Fruit fly (Drosophila melanogaster) whole organism, embryonic: ENCODE measurements around the gene ssh.

Experiments used
- Atf3 ChIP-seq: fragments of 200-800 bp; sonication (Bioruptor generic); optimal IDR thresholded peaks from 3 replicates; lab custom pipeline; 2016; ENCODE audit warnings: missing biosample characterization, missing genetic modification characterization
- B-H2 ChIP-seq: fragments of 200-800 bp; sonication (Bioruptor generic); optimal IDR thresholded peaks from 2 replicates; lab custom pipeline; 2018; ENCODE audit warnings: missing biosample characterization, mild to moderate bottlenecking, missing genetic modification characterization
- CG1233 ChIP-seq: fragments of 200-800 bp; sonication (Bioruptor generic); optimal IDR thresholded peaks from 4 replicates; lab custom pipeline; 2018; ENCODE audit warnings: missing biosample characterization, mild to moderate bottlenecking, missing genetic modification characterization
- CG12942 ChIP-seq: fragments of 200-800 bp; sonication (Bioruptor generic); optimal IDR thresholded peaks from 3 replicates; lab custom pipeline; 2016; ENCODE audit warnings: missing biosample characterization, missing genetic modification characterization
- CG14965 ChIP-seq: fragments of 200-800 bp; sonication (Bioruptor generic); optimal IDR thresholded peaks from 2 replicates; lab custom pipeline; 2016; ENCODE audit warnings: missing biosample characterization, missing genetic modification characterization, borderline replicate concordance
- CG1529 ChIP-seq: fragments of 200-800 bp; sonication (Bioruptor generic); optimal IDR thresholded peaks from 3 replicates; lab custom pipeline; 2018; ENCODE audit warnings: missing biosample characterization, missing genetic modification characterization
- CG15696 ChIP-seq: fragments of 200-800 bp; sonication (Bioruptor generic); optimal IDR thresholded peaks from 2 replicates; lab custom pipeline; 2019; ENCODE audit warnings: missing biosample characterization, mild to moderate bottlenecking, missing genetic modification characterization, moderate library complexity
- CG1603 ChIP-seq: fragments of 200-800 bp; sonication (Bioruptor generic); optimal IDR thresholded peaks from 2 replicates; lab custom pipeline; 2019; ENCODE audit warnings: missing biosample characterization, mild to moderate bottlenecking, missing genetic modification characterization, moderate library complexity
- CG18599 ChIP-seq: fragments of 200-800 bp; sonication (Bioruptor generic); optimal IDR thresholded peaks from 3 replicates; lab custom pipeline; 2017; ENCODE audit warnings: missing biosample characterization, missing genetic modification characterization, mild to moderate bottlenecking, moderate library complexity, missing genetic modification reagents
- CG31441 ChIP-seq: fragments of 200-800 bp; sonication (Bioruptor generic); IDR thresholded peaks from 2 replicates; pipeline ENCODE4 v1.3.6; 2022; ENCODE audit warnings: missing biosample characterization, missing genetic modification characterization
- CG3995 ChIP-seq: fragments of 200-800 bp; sonication (Bioruptor generic); optimal IDR thresholded peaks from 3 replicates; lab custom pipeline; 2016; ENCODE audit warnings: missing biosample characterization, missing genetic modification characterization
- CG42726 ChIP-seq: fragments of 200-800 bp; sonication (Bioruptor generic); IDR thresholded peaks from 2 replicates; pipeline ENCODE4 v1.3.6; 2022; ENCODE audit warnings: missing biosample characterization, missing genetic modification characterization; ENCODE audit not compliant: partially characterized antibody
- CG4820 ChIP-seq: fragments of 200-800 bp; sonication (Bioruptor generic); optimal IDR thresholded peaks from 3 replicates; lab custom pipeline; 2016; ENCODE audit warnings: missing biosample characterization, missing genetic modification characterization
- CG8765 ChIP-seq: fragments of 200-800 bp; sonication (Bioruptor generic); IDR thresholded peaks from 2 replicates; pipeline ENCODE4 v1.3.6; 2022; ENCODE audit warnings: missing biosample characterization, missing genetic modification characterization
- CG9215 ChIP-seq: fragments of 200-800 bp; sonication (Bioruptor generic); IDR thresholded peaks from 2 replicates; pipeline ENCODE4 v1.3.6; 2022; ENCODE audit warnings: missing biosample characterization, missing genetic modification characterization
- CG9609 ChIP-seq: fragments of 200-800 bp; sonication (Bioruptor generic); optimal IDR thresholded peaks from 3 replicates; lab custom pipeline; 2016; ENCODE audit warnings: missing biosample characterization, missing genetic modification characterization
- CG9876 ChIP-seq: fragments of 200-800 bp; sonication (Bioruptor generic); optimal IDR thresholded peaks from 2 replicates; lab custom pipeline; 2016; ENCODE audit warnings: missing biosample characterization, missing genetic modification characterization
- CTCF ChIP-seq: fragments of 200-800 bp; sonication (Bioruptor generic); optimal IDR thresholded peaks from 2 replicates; lab custom pipeline; 2017; ENCODE audit warnings: missing biosample characterization, mild to moderate bottlenecking, missing genetic modification characterization, moderate library complexity
- D19B ChIP-seq: fragments of 200-800 bp; sonication (Bioruptor generic); optimal IDR thresholded peaks from 2 replicates; lab custom pipeline; 2017; ENCODE audit warnings: missing biosample characterization, mild to moderate bottlenecking, missing genetic modification characterization
- Dad ChIP-seq: fragments of 200-800 bp; sonication (Bioruptor generic); optimal IDR thresholded peaks from 3 replicates; lab custom pipeline; 2016; ENCODE audit warnings: missing biosample characterization, missing genetic modification characterization
- Drgx ChIP-seq: fragments of 200-800 bp; sonication (Bioruptor generic); IDR thresholded peaks from 2 replicates; pipeline ENCODE4 v1.3.6; 2022; ENCODE audit warnings: missing biosample characterization, missing genetic modification characterization
- Fer2 ChIP-seq: fragments of 200-800 bp; sonication (Bioruptor generic); optimal IDR thresholded peaks from 2 replicates; lab custom pipeline; 2018; ENCODE audit warnings: missing biosample characterization, mild to moderate bottlenecking, missing genetic modification characterization, moderate library complexity
- H15 ChIP-seq: fragments of 200-800 bp; sonication (Bioruptor generic); IDR thresholded peaks from 3 replicates; pipeline ENCODE4 v1.3.6; 2022; ENCODE audit warnings: missing biosample characterization, missing genetic modification characterization
- HLH4C ChIP-seq: fragments of 200-800 bp; sonication (Bioruptor generic); IDR thresholded peaks from 3 replicates; pipeline ENCODE4 v1.3.6; 2022; ENCODE audit warnings: missing biosample characterization, missing genetic modification characterization; ENCODE audit not compliant: partially characterized antibody
- HLHmδ ChIP-seq: fragments of 200-800 bp; sonication (Bioruptor generic); optimal IDR thresholded peaks from 2 replicates; lab custom pipeline; 2018; ENCODE audit warnings: missing biosample characterization, mild to moderate bottlenecking, missing genetic modification characterization, moderate library complexity
- Hmr ChIP-seq: fragments of 200-800 bp; sonication (Bioruptor generic); optimal IDR thresholded peaks from 3 replicates; lab custom pipeline; 2017; ENCODE audit warnings: mild to moderate bottlenecking, missing biosample characterization, missing genetic modification reagents, missing genetic modification characterization
- Meics ChIP-seq: fragments of 200-800 bp; sonication (Bioruptor generic); optimal IDR thresholded peaks from 2 replicates; lab custom pipeline; 2017; ENCODE audit warnings: missing biosample characterization, mild to moderate bottlenecking, missing genetic modification characterization
- NC2α ChIP-seq: fragments of 200-800 bp; sonication (Bioruptor generic); optimal IDR thresholded peaks from 2 replicates; lab custom pipeline; 2016; ENCODE audit warnings: missing biosample characterization, missing genetic modification characterization
- NfI ChIP-seq: fragments of 200-800 bp; sonication (Bioruptor generic); optimal IDR thresholded peaks from 3 replicates; lab custom pipeline; 2018; ENCODE audit warnings: missing biosample characterization, mild to moderate bottlenecking, missing genetic modification characterization, moderate library complexity
- Ptx1 ChIP-seq: fragments of 200-800 bp; sonication (Bioruptor generic); IDR thresholded peaks from 2 replicates; pipeline ENCODE4 v1.3.6; 2022; ENCODE audit warnings: missing biosample characterization, missing genetic modification characterization
- Sry-β ChIP-seq: fragments of 200-800 bp; sonication (Bioruptor generic); optimal IDR thresholded peaks from 2 replicates; lab custom pipeline; 2018; ENCODE audit warnings: missing biosample characterization, mild to moderate bottlenecking, missing genetic modification characterization, moderate library complexity
- Usf ChIP-seq: fragments of 200-800 bp; sonication (Bioruptor generic); optimal IDR thresholded peaks from 2 replicates; lab custom pipeline; 2017; ENCODE audit warnings: missing genotype, missing biosample characterization, missing genetic modification characterization
- Vsx1 ChIP-seq: fragments of 200-800 bp; sonication (Bioruptor generic); optimal IDR thresholded peaks from 2 replicates; lab custom pipeline; 2017; ENCODE audit warnings: missing biosample characterization, mild to moderate bottlenecking, missing genetic modification characterization, missing genetic modification reagents
- amos ChIP-seq: fragments of 200-800 bp; sonication (Bioruptor generic); IDR thresholded peaks from 2 replicates; pipeline ENCODE4 v1.3.6; 2022; ENCODE audit warnings: missing biosample characterization, missing genetic modification characterization; ENCODE audit not compliant: partially characterized antibody
- ara ChIP-seq: fragments of 200-800 bp; sonication (Bioruptor generic); IDR thresholded peaks from 2 replicates; pipeline ENCODE4 v1.3.6; 2022; ENCODE audit warnings: missing biosample characterization, missing genetic modification characterization
- ash1 ChIP-seq: fragments of 200-800 bp; sonication (Bioruptor generic); optimal IDR thresholded peaks from 2 replicates; lab custom pipeline; 2018; ENCODE audit warnings: missing biosample characterization, mild to moderate bottlenecking, missing genetic modification characterization
- bcd ChIP-seq: fragments of 200-800 bp; sonication (Bioruptor generic); optimal IDR thresholded peaks from 2 replicates; lab custom pipeline; 2017; ENCODE audit warnings: missing biosample characterization, mild to moderate bottlenecking, missing genetic modification characterization
- emc ChIP-seq: fragments of 200-800 bp; sonication (Bioruptor generic); optimal IDR thresholded peaks from 2 replicates; lab custom pipeline; 2016; ENCODE audit warnings: missing biosample characterization, missing genetic modification characterization
- grn ChIP-seq: fragments of 200-800 bp; sonication (Bioruptor generic); optimal IDR thresholded peaks from 3 replicates; lab custom pipeline; 2017; ENCODE audit warnings: missing biosample characterization, missing genetic modification characterization
- gro ChIP-seq: fragments of 200-800 bp; sonication (Bioruptor generic); optimal IDR thresholded peaks from 2 replicates; lab custom pipeline; 2016; ENCODE audit warnings: missing biosample characterization, missing genetic modification characterization
- hb ChIP-seq: fragments of 200-800 bp; sonication (Bioruptor generic); IDR thresholded peaks from 3 replicates; pipeline ENCODE4 v1.3.6; 2022; ENCODE audit warnings: missing biosample characterization, missing genetic modification characterization; ENCODE audit not compliant: partially characterized antibody
- kni ChIP-seq: fragments of 200-800 bp; sonication (Bioruptor generic); optimal IDR thresholded peaks from 3 replicates; lab custom pipeline; 2017; ENCODE audit warnings: mild to moderate bottlenecking, missing biosample characterization, missing genetic modification reagents, missing genetic modification characterization
- maf-S ChIP-seq: fragments of 200-800 bp; sonication (Bioruptor generic); optimal IDR thresholded peaks from 2 replicates; lab custom pipeline; 2016; ENCODE audit warnings: missing biosample characterization, missing genetic modification characterization
- pb ChIP-seq: fragments of 200-800 bp; sonication (Bioruptor generic); optimal IDR thresholded peaks from 3 replicates; lab custom pipeline; 2016; ENCODE audit warnings: missing biosample characterization, missing genetic modification characterization
- peb ChIP-seq: fragments of 200-800 bp; sonication (Bioruptor generic); IDR thresholded peaks from 2 replicates; pipeline ENCODE4 v1.3.6; 2022; ENCODE audit warnings: missing biosample characterization, missing genetic modification characterization
- pho ChIP-seq: fragments of 200-800 bp; sonication (Bioruptor generic); optimal IDR thresholded peaks from 2 replicates; lab custom pipeline; 2016; ENCODE audit warnings: missing biosample characterization, missing genetic modification characterization
- shn ChIP-seq: fragments of 200-800 bp; sonication (Bioruptor generic); optimal IDR thresholded peaks from 3 replicates; lab custom pipeline; 2016; ENCODE audit warnings: missing biosample characterization, missing genetic modification characterization
- slbo ChIP-seq: fragments of 200-800 bp; sonication (Bioruptor generic); IDR thresholded peaks from 2 replicates; pipeline ENCODE4 v1.3.6; 2022; ENCODE audit warnings: missing biosample characterization, missing genetic modification characterization
- sob ChIP-seq: fragments of 200-800 bp; sonication (Bioruptor generic); IDR thresholded peaks from 2 replicates; pipeline ENCODE4 v1.3.6; 2022; ENCODE audit warnings: missing biosample characterization, missing genetic modification characterization
- tap ChIP-seq: fragments of 200-800 bp; optimal IDR thresholded peaks from 3 replicates; lab custom pipeline; 2019; ENCODE audit warnings: missing biosample characterization, mild to moderate bottlenecking, missing genetic modification characterization, moderate library complexity
- zf30C ChIP-seq: fragments of 200-800 bp; sonication (Bioruptor generic); optimal IDR thresholded peaks from 3 replicates; lab custom pipeline; 2018; ENCODE audit warnings: missing biosample characterization, mild to moderate bottlenecking, missing genetic modification characterization

The ssh gene

DNA sequence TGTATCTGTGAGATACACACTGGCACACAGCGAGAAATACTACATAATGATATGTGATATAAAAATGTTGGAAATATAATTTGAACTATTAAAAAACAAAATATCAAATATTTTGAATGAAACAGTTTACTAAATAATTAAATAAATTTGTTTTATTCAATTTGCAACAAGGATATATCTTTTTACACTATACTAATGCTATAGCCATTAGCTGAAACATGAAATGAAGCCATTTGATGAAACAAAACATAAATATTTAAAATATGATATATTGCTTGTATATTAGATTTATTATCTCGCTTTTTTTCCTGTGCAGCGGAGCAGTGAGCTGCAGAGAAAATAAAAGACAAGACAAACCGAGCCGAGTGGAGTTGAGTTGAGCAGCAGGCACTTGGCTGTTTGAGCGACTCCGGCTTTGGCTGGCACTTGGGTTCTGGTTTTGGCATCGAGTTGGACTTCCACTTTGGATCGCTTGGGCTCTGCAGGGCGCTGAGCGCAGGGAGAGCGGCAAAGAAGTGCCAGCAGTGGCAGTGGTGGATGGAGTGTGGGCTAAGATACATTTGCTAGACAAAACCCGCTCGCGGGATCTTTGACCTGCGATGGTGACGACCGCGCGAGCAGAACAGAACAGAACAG lies 51.3 kb downstream of the ssh start (continued):
- TF ChIP-seq B-H2 (GFP tag; lab: Kevin White, UChicago): no peak
- no peak for TF ChIP-seq CG9609 (GFP tag; lab: Kevin White, UChicago)
- no peak for TF ChIP-seq pho (GFP tag; lab: Kevin White, UChicago)
- TF ChIP-seq CG12942: peak; percentile 52
- TF ChIP-seq CG31441: peak; percentile 97
- no peak for TF ChIP-seq emc
- peak; percentile 55 for TF ChIP-seq CG1529
- peak; percentile 60 for TF ChIP-seq CG18599 (GFP tag; lab: Kevin White, UChicago)
- peak; percentile 37 for TF ChIP-seq Fer2
- no peak for TF ChIP-seq CG42726 (GFP tag; lab: Robert Waterston, UW)
- TF ChIP-seq Meics (GFP tag; lab: Kevin White, UChicago): peak; percentile 82
- peak; percentile 3 for TF ChIP-seq grn
- TF ChIP-seq tap (tag; lab: Kevin White, UChicago): peak; percentile 81
- TF ChIP-seq CG8765 (GFP tag; lab: Robert Waterston, UW): 0 out of 2 replicates have a peak, but pooled peaks have one; percentile 19
- TF ChIP-seq CG9215 (GFP tag; lab: Robert Waterston, UW): peak; percentile 57
- TF ChIP-seq kni: peak; percentile 22
- peak; percentile 66 for TF ChIP-seq Hmr (GFP tag; lab: Kevin White, UChicago)
- TF ChIP-seq maf-S: no peak
- TF ChIP-seq Atf3 (GFP tag; lab: Kevin White, UChicago): no peak
- TF ChIP-seq CG9876 (GFP tag; lab: Kevin White, UChicago): no peak
- no peak for TF ChIP-seq gro (GFP tag; lab: Kevin White, UChicago)
- no peak for TF ChIP-seq CG14965 (GFP tag; lab: Kevin White, UChicago)
- TF ChIP-seq pb (GFP tag; lab: Kevin White, UChicago): no peak
- TF ChIP-seq zf30C: peak; percentile 85
- TF ChIP-seq ash1: no peak
- no peak for TF ChIP-seq HLHmδ (GFP tag; lab: Kevin White, UChicago)
- TF ChIP-seq ara: peak; percentile 65
- peak; percentile 29 for TF ChIP-seq Usf
- TF ChIP-seq Ptx1 (GFP tag; lab: Robert Waterston, UW): peak; percentile 82
- peak; percentile 80 for TF ChIP-seq bcd (GFP tag; lab: Kevin White, UChicago)
- TF ChIP-seq sob (GFP tag; lab: Robert Waterston, UW): peak; percentile 37; the same call in 1 of the 2 replicates
- TF ChIP-seq CG1233: peak; percentile 74
- no peak for TF ChIP-seq CTCF
- TF ChIP-seq H15 (GFP tag; lab: Robert Waterston, UW): peak; percentile 28; the same call in 1 of the 3 replicates
- TF ChIP-seq CG15696 (tag; lab: Kevin White, UChicago): peak; percentile 92
- peak; percentile 56 for TF ChIP-seq Vsx1 (GFP tag; lab: Kevin White, UChicago)
- peak; percentile 35; the same call in 1 of the 2 replicates for TF ChIP-seq peb (GFP tag; lab: Robert Waterston, UW)
- no peak for TF ChIP-seq CG1603 (tag; lab: Kevin White, UChicago)
- TF ChIP-seq amos (GFP tag; lab: Robert Waterston, UW): no peak
- TF ChIP-seq hb: no peak
- peak; percentile 40 for TF ChIP-seq NfI (GFP tag; lab: Kevin White, UChicago)
- no peak for TF ChIP-seq shn (GFP tag; lab: Kevin White, UChicago)
- TF ChIP-seq HLH4C (GFP tag; lab: Robert Waterston, UW): no peak
- no peak for TF ChIP-seq CG3995
- TF ChIP-seq D19B (GFP tag; lab: Kevin White, UChicago): peak; percentile 30
- TF ChIP-seq Dad (GFP tag; lab: Kevin White, UChicago): no peak
- TF ChIP-seq slbo (GFP tag; lab: Robert Waterston, UW): peak; percentile 73
- TF ChIP-seq Drgx (GFP tag; lab: Robert Waterston, UW): peak; percentile 84
- TF ChIP-seq NC2α (GFP tag; lab: Kevin White, UChicago): no peak
- peak; percentile 49 for TF ChIP-seq Sry-β (GFP tag; lab: Kevin White, UChicago)
- peak; percentile 58 for TF ChIP-seq CG4820
